Fruit fly (Drosophila melanogaster): ENCODE data around the gene CG6999.
A peak's percentile ranks its signal among the peaks of the same experiment; 100 is the strongest.
"Not testable (repeated sequence)": the region's sequence is repeated elsewhere in the genome, so short reads cannot be mapped to it uniquely, and the experiment has no call there.

CG6999 gene

DNA sequence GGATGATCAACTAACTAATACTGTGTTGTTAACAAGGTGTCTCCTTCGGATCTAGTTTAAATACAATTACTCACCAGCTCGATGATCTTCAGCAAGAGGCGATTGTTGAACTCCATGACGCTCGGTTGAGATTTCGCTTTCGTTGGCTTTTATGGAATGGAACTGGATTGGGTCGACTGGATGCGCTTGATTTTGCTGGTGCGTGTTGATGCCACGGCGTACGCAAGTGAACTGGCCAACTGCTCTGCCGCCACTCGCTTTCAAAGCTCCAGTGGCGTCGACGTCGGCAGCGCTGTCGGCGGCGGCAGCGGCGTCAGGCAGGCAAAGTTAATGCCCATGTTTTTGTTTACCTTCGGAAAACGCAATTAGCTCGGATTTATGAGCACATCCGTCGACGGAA is 9.9 kb upstream of the CG6999 start, which contains the start of gene CG44325:
TSS of gene CG44325 (minus strand) at position 237 of the 400 bp plus-strand sequence.
- TF ChIP-seq bab1 (GFP tag; optimal IDR thresholded peaks at IDR 0.05) = peak; percentile 27
- TF ChIP-seq Clk (GFP tag; optimal IDR thresholded peaks at IDR 0.05) = no peak
- no peak for TF ChIP-seq cnc (optimal IDR thresholded peaks at IDR 0.05)
- no peak for TF ChIP-seq CG7101 (tag; optimal IDR thresholded peaks at IDR 0.05)

DNA sequence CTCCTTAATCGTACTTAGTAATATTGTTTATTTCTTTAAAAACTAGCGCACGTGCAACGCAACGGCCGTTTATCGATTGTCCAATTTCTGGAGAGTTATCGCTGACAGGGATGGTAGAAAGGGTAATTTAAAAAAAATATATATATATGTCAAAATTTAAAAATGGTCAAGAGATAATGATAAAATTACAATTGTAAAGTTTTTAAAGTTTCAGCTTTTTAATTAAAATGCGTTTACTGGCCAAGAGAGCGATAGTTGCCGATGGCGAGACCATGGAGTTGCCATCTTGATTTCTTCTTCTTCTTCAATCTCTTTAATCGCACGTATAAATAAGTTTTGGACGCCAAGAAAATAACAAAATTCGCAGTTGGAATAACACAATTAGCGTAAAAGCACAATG is 7.2 kb upstream of the CG6999 start, which contains the start of the genes CG7246 and HP1b:
TSS of gene CG7246 (minus strand) at position 96 of the 400 bp plus-strand sequence.
TSS of gene HP1b (plus strand) at position 102 of the 400 bp plus-strand sequence.
- no peak for TF ChIP-seq cic (GFP tag; optimal IDR thresholded peaks at IDR 0.05)
- peak; percentile 72 for TF ChIP-seq CG11617 (GFP tag; optimal IDR thresholded peaks at IDR 0.05)
- peak; percentile 60 for TF ChIP-seq CG5204 (GFP tag; optimal IDR thresholded peaks at IDR 0.05)
- TF ChIP-seq cnc (optimal IDR thresholded peaks at IDR 0.05) = no peak
- TF ChIP-seq CG33017 (tag; optimal IDR thresholded peaks at IDR 0.05) = peak; percentile 20
- peak; percentile 43 for TF ChIP-seq tj (GFP tag; optimal IDR thresholded peaks at IDR 0.05)
- TF ChIP-seq CG1620 (GFP tag; optimal IDR thresholded peaks at IDR 0.05) = peak; percentile 59
- TF ChIP-seq kay (GFP tag; ENCODE audit: borderline replicate concordance) = no peak
- TF ChIP-seq Crg-1 (GFP tag; optimal IDR thresholded peaks at IDR 0.05) = no peak
- peak; percentile 40 for TF ChIP-seq CG7045 (GFP tag; optimal IDR thresholded peaks at IDR 0.05)
- TF ChIP-seq Mnt (GFP tag; optimal IDR thresholded peaks at IDR 0.05) = peak; percentile 97
- TF ChIP-seq pad (GFP tag; optimal IDR thresholded peaks at IDR 0.05) = peak; percentile 24
- peak; percentile 28 for TF ChIP-seq toe (GFP tag; optimal IDR thresholded peaks at IDR 0.05)
- no peak for TF ChIP-seq Clk (GFP tag; optimal IDR thresholded peaks at IDR 0.05)
- peak; percentile 11 for TF ChIP-seq CG12768 (GFP tag; optimal IDR thresholded peaks at IDR 0.05)
- TF ChIP-seq bab1 (GFP tag; optimal IDR thresholded peaks at IDR 0.05) = peak; percentile 90
- TF ChIP-seq CG14711 (tag; optimal IDR thresholded peaks at IDR 0.05) = peak; percentile 79
- TF ChIP-seq Hr96 (GFP tag; optimal IDR thresholded peaks at IDR 0.05) = no peak
- no peak for TF ChIP-seq ovo (GFP tag; optimal IDR thresholded peaks at IDR 0.05)
- peak; percentile 73 for TF ChIP-seq CG7101 (tag; optimal IDR thresholded peaks at IDR 0.05)

- no peak for TF ChIP-seq CG5204 (GFP tag; optimal IDR thresholded peaks at IDR 0.05)
- TF ChIP-seq toe (GFP tag; optimal IDR thresholded peaks at IDR 0.05) = peak; percentile 65
- TF ChIP-seq CG33017 (tag; optimal IDR thresholded peaks at IDR 0.05) = no peak
- no peak for TF ChIP-seq kay (GFP tag; ENCODE audit: borderline replicate concordance)
- TF ChIP-seq bab1 (GFP tag; optimal IDR thresholded peaks at IDR 0.05) = no peak
- TF ChIP-seq cnc (optimal IDR thresholded peaks at IDR 0.05) = no peak
- peak; percentile 26 for TF ChIP-seq CG11617 (GFP tag; optimal IDR thresholded peaks at IDR 0.05)
- peak; percentile 31 for TF ChIP-seq pad (GFP tag; optimal IDR thresholded peaks at IDR 0.05)
- TF ChIP-seq Clk (GFP tag; optimal IDR thresholded peaks at IDR 0.05) = no peak
- no peak for TF ChIP-seq ovo (GFP tag; optimal IDR thresholded peaks at IDR 0.05)
- TF ChIP-seq Mnt (GFP tag; optimal IDR thresholded peaks at IDR 0.05) = no peak
- TF ChIP-seq CG7045 (GFP tag; optimal IDR thresholded peaks at IDR 0.05) = no peak
- peak; percentile 9 for TF ChIP-seq CG1620 (GFP tag; optimal IDR thresholded peaks at IDR 0.05)
- TF ChIP-seq Hr96 (GFP tag; optimal IDR thresholded peaks at IDR 0.05) = no peak
- no peak for TF ChIP-seq CG12768 (GFP tag; optimal IDR thresholded peaks at IDR 0.05)
- no peak for TF ChIP-seq cic (GFP tag; optimal IDR thresholded peaks at IDR 0.05)
- peak; percentile 2 for TF ChIP-seq CG14711 (tag; optimal IDR thresholded peaks at IDR 0.05)
- TF ChIP-seq Crg-1 (GFP tag; optimal IDR thresholded peaks at IDR 0.05) = no peak
- peak; percentile 20 for TF ChIP-seq tj (GFP tag; optimal IDR thresholded peaks at IDR 0.05)
- TF ChIP-seq CG7101 (tag; optimal IDR thresholded peaks at IDR 0.05) = peak; percentile 33
Observed at dm6 chrX:9082600-9082999, 5.6 kb upstream of the CG6999 start, which contains the start of gene APC4. APC4 (plus strand) TSS chrX:9082931.

dm6 chrX:9085726-9086125 is 2.4 kb upstream of the CG6999 start, which contains the start of gene CG32708:
CG32708 (plus strand) TSS chrX:9085932.
- no peak for TF ChIP-seq CG12768 (GFP tag; optimal IDR thresholded peaks at IDR 0.05)
- no peak for TF ChIP-seq CG11617 (GFP tag; optimal IDR thresholded peaks at IDR 0.05)
- peak; percentile 43 for TF ChIP-seq Mnt (GFP tag; optimal IDR thresholded peaks at IDR 0.05)
- no peak for TF ChIP-seq Crg-1 (GFP tag; optimal IDR thresholded peaks at IDR 0.05)
- TF ChIP-seq cic (GFP tag; optimal IDR thresholded peaks at IDR 0.05) = no peak
- TF ChIP-seq bab1 (GFP tag; optimal IDR thresholded peaks at IDR 0.05) = peak; percentile 66
- no peak for TF ChIP-seq CG1620 (GFP tag; optimal IDR thresholded peaks at IDR 0.05)

dm6 chrX:9086702-9087179 is 1.4 kb upstream of the CG6999 start, which contains the start of gene CG32706:
CG32706 (plus strand) TSS chrX:9087129.
- TF ChIP-seq CG5204, ovo, tj (GFP tag; optimal IDR thresholded peaks at IDR 0.05): not testable (repeated sequence)

DNA sequence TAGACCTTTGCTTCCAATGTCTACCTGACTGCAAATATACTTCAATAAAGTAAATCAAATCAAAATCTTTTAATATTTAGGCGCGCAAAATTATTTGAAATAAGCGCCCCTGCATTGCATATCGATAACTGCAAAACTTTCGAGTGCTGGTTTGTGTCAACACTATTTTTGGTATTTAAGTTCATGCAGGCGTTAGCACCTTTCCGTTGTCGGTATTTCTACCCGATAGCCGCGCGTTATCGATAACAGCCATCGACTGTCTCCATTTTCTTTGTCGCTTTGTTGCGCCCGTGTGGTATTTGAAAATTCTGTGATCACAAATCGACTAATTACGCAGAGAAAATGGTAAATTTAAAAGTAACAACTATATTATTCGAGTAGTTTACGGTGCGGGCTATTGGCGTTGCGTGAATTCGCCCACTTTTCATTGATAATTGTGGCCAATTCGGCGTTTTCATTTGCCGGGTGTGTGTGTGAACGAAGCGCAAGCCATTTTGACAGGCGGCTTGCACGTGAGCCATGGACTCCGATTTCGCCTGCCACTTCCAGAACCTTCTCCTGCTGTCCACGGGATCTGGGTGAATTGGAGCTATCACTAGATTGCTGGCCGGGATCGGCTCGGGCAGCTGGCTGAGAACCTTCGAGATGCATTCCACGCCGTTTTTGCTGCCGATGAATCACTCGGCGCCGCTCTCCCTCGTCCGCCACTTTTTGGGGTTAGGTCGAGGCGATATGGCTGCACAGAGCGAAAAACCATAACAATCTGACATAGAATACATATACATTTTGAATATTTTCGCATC is 1.3 kb downstream of the CG6999 start, which contains the start of gene CCT2:
TSS of gene CCT2 (plus strand) at position 260 of the 803 bp plus-strand sequence.
- TF ChIP-seq kay (GFP tag; ENCODE audit: borderline replicate concordance) (peak; percentile 82), CG5204 (GFP tag; optimal IDR thresholded peaks at IDR 0.05) (no peak), Hr96 (GFP tag; optimal IDR thresholded peaks at IDR 0.05) (no peak), toe (GFP tag; optimal IDR thresholded peaks at IDR 0.05) (no peak), CG7101 (tag; optimal IDR thresholded peaks at IDR 0.05) (peak; percentile 12), ovo (GFP tag; optimal IDR thresholded peaks at IDR 0.05) (no peak), Crg-1 (GFP tag; optimal IDR thresholded peaks at IDR 0.05) (no peak), bab1 (GFP tag; optimal IDR thresholded peaks at IDR 0.05) (peak; percentile 55), CG7045 (GFP tag; optimal IDR thresholded peaks at IDR 0.05) (no peak), pad (GFP tag; optimal IDR thresholded peaks at IDR 0.05) (no peak), Mnt (GFP tag; optimal IDR thresholded peaks at IDR 0.05) (peak; percentile 78), CG1620 (GFP tag; optimal IDR thresholded peaks at IDR 0.05) (no peak), cnc (optimal IDR thresholded peaks at IDR 0.05) (no peak), CG14711 (tag; optimal IDR thresholded peaks at IDR 0.05) (peak; percentile 21), CG11617 (GFP tag; optimal IDR thresholded peaks at IDR 0.05) (peak; percentile 12), CG33017 (tag; optimal IDR thresholded peaks at IDR 0.05) (no peak), tj (GFP tag; optimal IDR thresholded peaks at IDR 0.05) (peak; percentile 4)
